Fruit fly (Drosophila melanogaster): ENCODE data around the gene ATPsynC.

DNA sequence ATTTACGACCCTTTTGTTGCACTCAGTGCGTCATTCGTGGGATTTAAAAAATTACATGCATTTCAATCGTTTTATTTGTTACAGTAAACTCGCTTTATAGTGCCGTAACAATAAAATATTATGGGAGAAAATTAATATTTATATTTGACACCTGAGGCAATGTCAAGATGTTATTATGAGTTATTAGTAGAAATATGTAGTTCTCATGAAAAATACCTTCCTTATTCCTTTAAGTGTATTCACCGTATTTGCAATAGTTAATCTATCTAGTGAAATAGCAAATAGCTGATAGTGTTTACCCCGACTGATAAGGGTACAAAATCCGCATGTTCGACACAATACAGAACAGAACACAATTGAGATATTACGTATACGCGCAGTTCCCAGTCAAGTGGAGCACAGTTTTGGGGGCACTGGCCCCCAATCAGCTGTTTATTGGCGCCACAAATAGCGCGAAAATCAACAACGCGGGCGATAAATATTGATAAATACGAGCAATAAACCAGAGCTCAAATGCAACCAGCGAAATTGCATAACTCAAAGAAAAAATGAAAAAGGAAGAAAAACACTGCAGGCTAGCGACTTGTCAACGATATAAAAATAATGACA lies 31.1 kb upstream of the ATPsynC start:
- TF ChIP-seq CTCF (optimal IDR thresholded peaks at IDR 0.05) (no peak), CG8478 (optimal IDR thresholded peaks at IDR 0.05) (no peak)

Data from S2 (cell line).